Fruit fly (Drosophila melanogaster): ENCODE measurements around the gene CG31523.

CG31523 gene

DNA sequence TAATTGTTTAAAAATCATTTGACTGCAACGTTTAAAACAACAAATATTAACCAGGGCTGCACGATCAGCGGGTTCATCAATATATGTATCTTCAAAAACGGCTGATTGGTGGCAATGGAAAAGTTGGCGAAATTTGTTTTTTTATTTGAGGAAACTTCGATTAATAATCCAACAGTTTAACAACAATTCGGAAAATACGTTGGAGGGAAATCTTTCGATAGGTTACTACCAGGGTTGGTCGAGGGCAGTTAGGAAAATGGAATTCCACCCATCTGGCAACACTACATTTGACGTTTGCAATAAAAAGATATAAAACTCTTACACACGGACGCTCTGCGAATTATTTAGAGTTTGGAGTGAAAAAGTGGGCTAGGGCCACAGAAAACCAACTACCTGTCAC lies 41.9 kb downstream of the CG31523 start, which contains the start of the genes Lipt2 and CG14650 (continued):
- TF ChIP-seq CG8089 (GFP tag; optimal IDR thresholded peaks at IDR 0.05) (peak; percentile 61), CG15269 (tag; optimal IDR thresholded peaks at IDR 0.05) (no peak), CG14860 (GFP tag; IDR thresholded peaks at IDR 0.05; ENCODE audit: partially characterized antibody) (no peak), rib (GFP tag; IDR thresholded peaks at IDR 0.05) (no peak), HLH3B (GFP tag; IDR thresholded peaks at IDR 0.05) (no peak), CG1832 (GFP tag; optimal IDR thresholded peaks at IDR 0.05) (no peak), gem (tag; optimal IDR thresholded peaks at IDR 0.05) (no peak), CG7928 (GFP tag; optimal IDR thresholded peaks at IDR 0.05) (peak; percentile 98), Stat92E (GFP tag; optimal IDR thresholded peaks at IDR 0.05) (no peak), CG12104 (GFP tag; optimal IDR thresholded peaks at IDR 0.05) (no peak), org-1 (GFP tag; optimal IDR thresholded peaks at IDR 0.05) (no peak), tna (GFP tag; IDR thresholded peaks at IDR 0.05; ENCODE audit: partially characterized antibody) (no peak), pum (GFP tag; optimal IDR thresholded peaks at IDR 0.05) (peak; percentile 61), CG32767 (GFP tag; IDR thresholded peaks at IDR 0.05) (no peak), Lpt (GFP tag; optimal IDR thresholded peaks at IDR 0.05) (no peak), BEAF-32 (GFP tag; optimal IDR thresholded peaks at IDR 0.05) (peak; percentile 77), Atf-2 (GFP tag; optimal IDR thresholded peaks at IDR 0.05) (no peak), Doc3 (GFP tag; IDR thresholded peaks at IDR 0.05; ENCODE audit: partially characterized antibody) (peak; percentile 56), Fer2 (tag; optimal IDR thresholded peaks at IDR 0.05) (no peak), zf30C (GFP tag; optimal IDR thresholded peaks at IDR 0.05) (no peak), fru (optimal IDR thresholded peaks at IDR 0.05) (no peak), ab (GFP tag; optimal IDR thresholded peaks at IDR 0.05) (no peak), CG6175 (GFP tag; IDR thresholded peaks at IDR 0.05) (no peak), ATbp (GFP tag; optimal IDR thresholded peaks at IDR 0.05) (no peak), Taf1 (GFP tag; IDR thresholded peaks at IDR 0.05) (no peak), CG3407 (GFP tag; optimal IDR thresholded peaks at IDR 0.05) (no peak), ci (GFP tag; IDR thresholded peaks at IDR 0.05) (peak; percentile 39; the same call in 1 of the 3 replicates), trem (tag; optimal IDR thresholded peaks at IDR 0.05) (peak; percentile 89), NFAT (GFP tag; IDR thresholded peaks at IDR 0.05) (peak; percentile 49; the same call in 1 of the 2 replicates), CG4282 (GFP tag; optimal IDR thresholded peaks at IDR 0.05) (peak; percentile 32), abd-A (tag; optimal IDR thresholded peaks at IDR 0.05) (no peak), CG17568 (GFP tag; optimal IDR thresholded peaks at IDR 0.05) (no peak), CG11247 (GFP tag; IDR thresholded peaks at IDR 0.05) (0 out of 2 replicates have a peak, but pooled peaks have one; percentile 26), Hr3 (GFP tag; optimal IDR thresholded peaks at IDR 0.05) (peak; percentile 57), CG11398 (GFP tag; optimal IDR thresholded peaks at IDR 0.05) (no peak), CG5953 (GFP tag; IDR thresholded peaks at IDR 0.05) (no peak), NfI (GFP tag; optimal IDR thresholded peaks at IDR 0.05) (peak; percentile 52), schlank (tag; optimal IDR thresholded peaks at IDR 0.05) (no peak), prd (optimal IDR thresholded peaks at IDR 0.05) (no peak), prd (GFP tag; IDR thresholded peaks at IDR 0.05) (peak; percentile 38; the same call in 2 of the 3 replicates), Ptx1 (GFP tag; IDR thresholded peaks at IDR 0.05) (peak; percentile 35; the same call in 1 of the 2 replicates), Mad (GFP tag; optimal IDR thresholded peaks at IDR 0.05) (peak; percentile 27), CG14050 (GFP tag; IDR thresholded peaks at IDR 0.05) (no peak), dpn (GFP tag; optimal IDR thresholded peaks at IDR 0.05) (peak; percentile 60 to 61), bbx (GFP tag; IDR thresholded peaks at IDR 0.05; ENCODE audit: partially characterized antibody) (0 out of 2 replicates have a peak, but pooled peaks have one; percentile 13), ranshi (GFP tag; IDR thresholded peaks at IDR 0.05) (no peak; the same call in 1 of the 2 replicates), CG17829 (tag; optimal IDR thresholded peaks at IDR 0.05) (peak; percentile 66), CG30431 (GFP tag; optimal IDR thresholded peaks at IDR 0.05) (no peak), CG4707 (GFP tag; optimal IDR thresholded peaks at IDR 0.05) (no peak), Scr (GFP tag; IDR thresholded peaks at IDR 0.05; ENCODE audit: partially characterized antibody) (peak; percentile 68), Rfx (GFP tag; IDR thresholded peaks at IDR 0.05) (peak; percentile 66)
